Worm (Caenorhabditis elegans): ENCODE measurements around the gene str-136.
A peak's percentile ranks its signal among the peaks of the same experiment; 100 is the strongest.

ce11 chrV:8235331-8235730 lies 43.4 kb downstream of the str-136 start:
- 0 out of 2 replicates have a peak, but pooled peaks have one; percentile 68 for TF ChIP-seq flt-1 (GFP tag; IDR thresholded peaks at IDR 0.05)
- peak; percentile 59; the same call in 1 of the 2 replicates for TF ChIP-seq ztf-29 (GFP tag; IDR thresholded peaks at IDR 0.05)
- TF ChIP-seq T22C8.4 (GFP tag; IDR thresholded peaks at IDR 0.05), result 0 out of 2 replicates have a peak, but pooled peaks have one; percentile 40
- 0 out of 2 replicates have a peak, but pooled peaks have one; percentile 45 for TF ChIP-seq ztf-23 (GFP tag; IDR thresholded peaks at IDR 0.05)
- TF ChIP-seq klf-2 (GFP tag; conservative IDR thresholded peaks at IDR 0.05), result no peak

Data from whole organism, midembryonic.